Worm (Caenorhabditis elegans): ENCODE data around the gene F57C2.5.

DNA sequence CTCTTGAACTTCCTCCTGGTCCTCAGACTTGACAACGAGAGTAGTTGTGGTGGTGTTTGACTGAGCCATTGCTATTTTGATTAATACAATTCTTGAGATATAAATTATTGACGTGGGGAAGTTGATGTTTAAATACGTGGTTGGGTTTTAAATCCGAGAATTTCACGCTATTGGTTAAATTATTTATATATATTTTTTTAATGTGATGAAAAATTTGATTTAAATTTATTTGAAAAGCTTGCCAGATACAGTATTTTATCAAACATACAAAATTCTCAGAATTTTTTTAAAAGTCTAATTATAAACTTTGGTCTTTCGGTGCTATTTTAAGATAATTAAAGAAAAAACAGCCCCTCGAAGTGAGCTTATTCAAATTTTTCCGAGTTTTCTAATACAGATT, 20.5 kb downstream of the F57C2.5 start, which contains the start of the genes K10H10.7 and K10H10.10:
- TF ChIP-seq him-1 (tag; optimal IDR thresholded peaks at IDR 0.05) = no peak
- no peak for TF ChIP-seq dao-5 (tag; optimal IDR thresholded peaks at IDR 0.05)

Data from whole organism, L4/young adult.